Fruit fly (Drosophila melanogaster) whole organism, prepupa: ENCODE measurements around the gene loco.
A peak's percentile ranks its signal among the peaks of the same experiment; 100 is the strongest.

Source experiments
- CG10631 ChIP-seq: fragments of 200-800 bp; sonication (Bioruptor generic); optimal IDR thresholded peaks from 2 replicates; lab custom pipeline; 2016; ENCODE audit warnings: missing biosample characterization, missing genetic modification characterization
- CG10669 ChIP-seq: fragments of 200-800 bp; sonication (Bioruptor generic); optimal IDR thresholded peaks from 3 replicates; lab custom pipeline; 2018; ENCODE audit warnings: missing biosample characterization, mild to moderate bottlenecking, missing genetic modification characterization, moderate library complexity
- CG11294 ChIP-seq: fragments of 200-800 bp; sonication (Bioruptor generic); IDR thresholded peaks from 2 replicates; pipeline ENCODE4 v1.3.6; 2022; ENCODE audit warnings: missing biosample characterization, missing genetic modification characterization
- CG11902 ChIP-seq: fragments of 200-800 bp; sonication (Bioruptor generic); optimal IDR thresholded peaks from 3 replicates; lab custom pipeline; 2016; ENCODE audit warnings: missing biosample characterization, missing genetic modification characterization
- CG15336 ChIP-seq: fragments of 200-800 bp; sonication (Bioruptor generic); IDR thresholded peaks from 2 replicates; pipeline ENCODE4 v1.3.6; 2022; ENCODE audit warnings: missing biosample characterization, missing genetic modification characterization
- CG1621 ChIP-seq: fragments of 200-800 bp; sonication (Bioruptor generic); optimal IDR thresholded peaks from 3 replicates; lab custom pipeline; 2018; ENCODE audit warnings: missing biosample characterization, mild to moderate bottlenecking, missing genetic modification characterization
- CG3032 ChIP-seq: fragments of 200-800 bp; optimal IDR thresholded peaks from 2 replicates; lab custom pipeline; 2019; ENCODE audit warnings: missing biosample characterization, mild to moderate bottlenecking, missing genetic modification characterization, moderate library complexity
- CG31627 ChIP-seq: fragments of 200-800 bp; sonication (Bioruptor generic); optimal IDR thresholded peaks from 3 replicates; lab custom pipeline; 2016; ENCODE audit warnings: missing biosample characterization, missing genetic modification characterization
- CG32006 ChIP-seq: fragments of 200-800 bp; sonication (Bioruptor generic); optimal IDR thresholded peaks from 3 replicates; lab custom pipeline; 2017; ENCODE audit warnings: missing biosample characterization, mild to moderate bottlenecking, missing genetic modification characterization
- CG3919 ChIP-seq: fragments of 200-800 bp; sonication (Bioruptor generic); optimal IDR thresholded peaks from 3 replicates; lab custom pipeline; 2016; ENCODE audit warnings: missing biosample characterization, missing genetic modification characterization
- CG6163 ChIP-seq: fragments of 200-800 bp; sonication (Bioruptor generic); IDR thresholded peaks from 3 replicates; pipeline ENCODE4 v1.3.6; 2022; ENCODE audit warnings: missing biosample characterization, missing genetic modification characterization
- CG6276 ChIP-seq: fragments of 200-800 bp; sonication (Bioruptor generic); optimal IDR thresholded peaks from 2 replicates; lab custom pipeline; 2017; ENCODE audit warnings: missing biosample characterization, mild to moderate bottlenecking, missing genetic modification characterization
- CG6792 ChIP-seq: fragments of 200-800 bp; sonication (Bioruptor generic); optimal IDR thresholded peaks from 3 replicates; lab custom pipeline; 2016; ENCODE audit warnings: missing biosample characterization, missing genetic modification characterization
- CG6808 ChIP-seq: fragments of 200-800 bp; sonication (Bioruptor generic); optimal IDR thresholded peaks from 3 replicates; lab custom pipeline; 2017; ENCODE audit warnings: missing biosample characterization, missing genetic modification characterization, mild to moderate bottlenecking, moderate library complexity, missing genetic modification reagents
- CG7368 ChIP-seq: fragments of 200-800 bp; sonication (Bioruptor generic); optimal IDR thresholded peaks from 3 replicates; lab custom pipeline; 2016; ENCODE audit warnings: missing biosample characterization, missing genetic modification characterization
- CG8119 ChIP-seq: fragments of 200-800 bp; sonication (Bioruptor generic); IDR thresholded peaks from 3 replicates; pipeline ENCODE4 v1.3.6; 2022; ENCODE audit warnings: missing biosample characterization, missing genetic modification characterization
- CG9139 ChIP-seq: fragments of 200-800 bp; sonication (Bioruptor generic); optimal IDR thresholded peaks from 3 replicates; lab custom pipeline; 2017; ENCODE audit warnings: missing biosample characterization, mild to moderate bottlenecking, missing genetic modification characterization
- Eip75B ChIP-seq: fragments of 200-800 bp; sonication (Bioruptor generic); optimal IDR thresholded peaks from 3 replicates; lab custom pipeline; 2016; ENCODE audit warnings: missing biosample characterization, missing genetic modification characterization
- Eip78C ChIP-seq: fragments of 200-800 bp; sonication (Bioruptor generic); peaks from one replicate; lab custom pipeline; 2016; ENCODE audit warnings: missing biosample characterization, missing genetic modification characterization
- Eip93F ChIP-seq: fragments of 200-800 bp; sonication (Bioruptor generic); optimal IDR thresholded peaks from 2 replicates; lab custom pipeline; 2016; ENCODE audit warnings: missing biosample characterization, mild to moderate bottlenecking, missing genetic modification characterization
- Ets21C ChIP-seq: fragments of 200-800 bp; sonication (Bioruptor generic); optimal IDR thresholded peaks from 3 replicates; lab custom pipeline; 2016; ENCODE audit warnings: missing biosample characterization, missing genetic modification characterization
- Ets96B ChIP-seq: fragments of 200-800 bp; optimal IDR thresholded peaks from 2 replicates; lab custom pipeline; 2019; ENCODE audit warnings: missing biosample characterization, mild to moderate bottlenecking, missing genetic modification characterization, moderate library complexity
- Hr39 ChIP-seq: fragments of 200-800 bp; sonication (Bioruptor generic); optimal IDR thresholded peaks from 2 replicates; lab custom pipeline; 2016; ENCODE audit warnings: missing biosample characterization, missing genetic modification characterization
- Hr4 ChIP-seq: fragments of 200-800 bp; sonication (Bioruptor generic); optimal IDR thresholded peaks from 3 replicates; lab custom pipeline; 2016; ENCODE audit warnings: missing biosample characterization, missing genetic modification characterization
- Lpt ChIP-seq: fragments of 200-800 bp; sonication (Bioruptor generic); optimal IDR thresholded peaks from 3 replicates; lab custom pipeline; 2016; ENCODE audit warnings: missing biosample characterization, missing genetic modification characterization
- Met ChIP-seq: fragments of 200-800 bp; sonication (Bioruptor generic); optimal IDR thresholded peaks from 3 replicates; lab custom pipeline; 2016; ENCODE audit warnings: missing biosample characterization, missing genetic modification characterization
- OdsH ChIP-seq: fragments of 200-800 bp; sonication (Bioruptor generic); optimal IDR thresholded peaks from 3 replicates; lab custom pipeline; 2016; ENCODE audit warnings: missing biosample characterization, missing genetic modification characterization
- Smox ChIP-seq: fragments of 200-800 bp; sonication (Bioruptor generic); optimal IDR thresholded peaks from 3 replicates; lab custom pipeline; 2016; ENCODE audit warnings: missing biosample characterization, missing genetic modification characterization
- Sox15 ChIP-seq: fragments of 200-800 bp; sonication (Bioruptor generic); optimal IDR thresholded peaks from 3 replicates; lab custom pipeline; 2016; ENCODE audit warnings: missing biosample characterization, missing genetic modification characterization
- achi ChIP-seq: fragments of 200-800 bp; sonication (Bioruptor generic); optimal IDR thresholded peaks from 3 replicates; lab custom pipeline; 2016; ENCODE audit warnings: missing biosample characterization, missing genetic modification characterization
- acj6 ChIP-seq: fragments of 200-800 bp; sonication (Bioruptor generic); optimal IDR thresholded peaks from 3 replicates; lab custom pipeline; 2016; ENCODE audit warnings: missing biosample characterization, missing genetic modification characterization
- cyc ChIP-seq: fragments of 200-800 bp; sonication (Bioruptor generic); optimal IDR thresholded peaks from 3 replicates; lab custom pipeline; 2016; ENCODE audit warnings: missing biosample characterization, missing genetic modification characterization
- dac ChIP-seq: fragments of 200-800 bp; sonication (Bioruptor generic); optimal IDR thresholded peaks from 2 replicates; lab custom pipeline; 2017; ENCODE audit warnings: missing biosample characterization, mild to moderate bottlenecking, missing genetic modification characterization
- dsx ChIP-seq: fragments of 200-800 bp; optimal IDR thresholded peaks from 3 replicates; lab custom pipeline; 2019; ENCODE audit warnings: missing biosample characterization, mild to moderate bottlenecking, missing genetic modification characterization, moderate library complexity; ENCODE audit not compliant: poor library complexity, severe bottlenecking
- eg ChIP-seq: fragments of 200-800 bp; sonication (Bioruptor generic); IDR thresholded peaks from 3 replicates; pipeline ENCODE4 v1.3.6; 2022; ENCODE audit warnings: missing biosample characterization, missing genetic modification characterization
- esn ChIP-seq: fragments of 200-800 bp; sonication (Bioruptor generic); optimal IDR thresholded peaks from 2 replicates; lab custom pipeline; 2016; ENCODE audit warnings: missing biosample characterization, mild to moderate bottlenecking, missing genetic modification characterization, moderate library complexity
- fd85E ChIP-seq: fragments of 200-800 bp; sonication (Bioruptor generic); optimal IDR thresholded peaks from 3 replicates; lab custom pipeline; 2016; ENCODE audit warnings: missing biosample characterization, missing genetic modification characterization
- fkh ChIP-seq: fragments of 200-800 bp; sonication (Bioruptor generic); optimal IDR thresholded peaks from 3 replicates; lab custom pipeline; 2017; ENCODE audit warnings: missing biosample characterization, mild to moderate bottlenecking, missing genetic modification characterization, moderate library complexity
- lz ChIP-seq: fragments of 200-800 bp; sonication (Bioruptor generic); optimal IDR thresholded peaks from 3 replicates; lab custom pipeline; 2016; ENCODE audit warnings: missing biosample characterization, missing genetic modification characterization
- net ChIP-seq: fragments of 200-800 bp; sonication (Bioruptor generic); optimal IDR thresholded peaks from 3 replicates; lab custom pipeline; 2016; ENCODE audit warnings: missing biosample characterization, missing genetic modification characterization
- pdm3 ChIP-seq: fragments of 200-800 bp; sonication (Bioruptor generic); optimal IDR thresholded peaks from 3 replicates; lab custom pipeline; 2016; ENCODE audit warnings: missing biosample characterization, missing genetic modification characterization
- salr ChIP-seq, 2 experiments: fragments of 200-800 bp; sonication (Bioruptor generic); optimal IDR thresholded peaks; 3 replicates each; lab custom pipeline; 2016 to 2018; ENCODE audit warnings: missing biosample characterization in 2 of 2, missing genetic modification characterization in 2 of 2, mild to moderate bottlenecking in 1 of 2
- spab ChIP-seq: fragments of 200-800 bp; sonication (Bioruptor generic); optimal IDR thresholded peaks from 2 replicates; lab custom pipeline; 2017; ENCODE audit warnings: missing biosample characterization, mild to moderate bottlenecking, missing genetic modification characterization, missing genetic modification reagents
- ss ChIP-seq, 2 experiments: fragments of 200-800 bp; sonication (Bioruptor generic); optimal IDR thresholded peaks; 2 replicates in 1 of 2; 3 replicates in 1 of 2; lab custom pipeline; 2017 to 2018; ENCODE audit warnings: mild to moderate bottlenecking in 2 of 2, missing biosample characterization in 2 of 2, missing genetic modification characterization in 2 of 2, moderate library complexity in 1 of 2
- svp ChIP-seq: fragments of 200-800 bp; sonication (Bioruptor generic); peaks from one replicate; lab custom pipeline; 2016; ENCODE audit warnings: missing biosample characterization, missing genetic modification characterization
- vri ChIP-seq: fragments of 200-800 bp; sonication (Bioruptor generic); optimal IDR thresholded peaks from 3 replicates; lab custom pipeline; 2016; ENCODE audit warnings: missing biosample characterization, mild to moderate bottlenecking, missing genetic modification characterization

The loco gene

dm6 chr3R:22590668-22591275 is 48.4 kb downstream of the loco start (continued):
- TF ChIP-seq CG6792 (GFP tag; lab: Kevin White, UChicago) (peak; percentile 55), achi (GFP tag; lab: Kevin White, UChicago) (peak; percentile 64), Eip75B (GFP tag; lab: Kevin White, UChicago) (peak; percentile 62), Smox (GFP tag; lab: Kevin White, UChicago) (peak; percentile 23), CG1621 (tag; lab: Kevin White, UChicago) (no peak), Met (GFP tag; lab: Kevin White, UChicago) (peak; percentile 50), Eip93F (GFP tag; lab: Kevin White, UChicago) (no peak), lz (peak; percentile 64), CG11902 (GFP tag; lab: Kevin White, UChicago) (no peak), OdsH (GFP tag; lab: Kevin White, UChicago) (peak; percentile 66), Ets21C (GFP tag; lab: Kevin White, UChicago) (peak; percentile 10), Sox15 (GFP tag; lab: Kevin White, UChicago) (no peak), dac (GFP tag; lab: Kevin White, UChicago) (peak; percentile 68), CG7368 (GFP tag; lab: Kevin White, UChicago) (peak; percentile 7), esn (GFP tag; lab: Kevin White, UChicago) (peak; percentile 64), Lpt (GFP tag; lab: Kevin White, UChicago) (peak; percentile 65), acj6 (GFP tag; lab: Kevin White, UChicago) (peak; percentile 65), spab (peak; percentile 11), eg (GFP tag; lab: Robert Waterston, UW) (peak; percentile 64; the same call in 1 of the 3 replicates), fkh (GFP tag; lab: Kevin White, UChicago) (peak; percentile 76), CG3919 (GFP tag; lab: Kevin White, UChicago) (peak; percentile 55), dsx (GFP tag; lab: Kevin White, UChicago) (no peak), CG3032 (tag; lab: Kevin White, UChicago) (peak; percentile 21), CG32006 (GFP tag; lab: Kevin White, UChicago) (peak; percentile 92), CG10631 (peak; percentile 67), cyc (peak; percentile 4), svp (GFP tag; lab: Kevin White, UChicago) (peak; percentile 62), Hr4 (peak; percentile 85), Ets96B (tag; lab: Kevin White, UChicago) (peak; percentile 37), pdm3 (GFP tag; lab: Kevin White, UChicago) (peak; percentile 72), CG11294 (GFP tag; lab: Robert Waterston, UW) (no peak; the same call in 1 of the 2 replicates), CG31627 (GFP tag; lab: Kevin White, UChicago) (peak; percentile 44), CG6163 (GFP tag; lab: Robert Waterston, UW) (peak; percentile 39; the same call in 2 of the 3 replicates)

- TF ChIP-seq fd85E (GFP tag; lab: Kevin White, UChicago) (no peak), vri (peak; percentile 14), CG15336 (GFP tag; lab: Robert Waterston, UW) (peak; percentile 44; the same call in 1 of the 2 replicates), CG6276 (peak; percentile 47), CG3032 (tag; lab: Kevin White, UChicago) (peak; percentile 33), eg (GFP tag; lab: Robert Waterston, UW) (0 out of 3 replicates have a peak, but pooled peaks have one; percentile 12), Hr39 (no peak), CG10669 (peak; percentile 42), Eip78C (GFP tag; lab: Kevin White, UChicago) (peak; percentile 43), CG8119 (peak; percentile 28; the same call in 1 of the 3 replicates), spab (peak; percentile 35), CG3919 (GFP tag; lab: Kevin White, UChicago) (peak; percentile 39), net (peak; percentile 37), CG1621 (tag; lab: Kevin White, UChicago) (peak; percentile 23), salr (GFP tag; optimal IDR thresholded peaks at IDR 0.05; lab: Kevin White, UChicago) (peak in 1 of 2 experiments; percentile 10), CG6808 (GFP tag; lab: Kevin White, UChicago) (peak; percentile 67), ss (GFP tag; optimal IDR thresholded peaks at IDR 0.05; lab: Kevin White, UChicago) (peak; percentile 65 to 71), fkh (GFP tag; lab: Kevin White, UChicago) (peak; percentile 84), CG10631 (peak; percentile 17), cyc (no peak), CG6163 (GFP tag; lab: Robert Waterston, UW) (peak; percentile 76), CG9139 (GFP tag; lab: Kevin White, UChicago) (peak; percentile 53), CG32006 (GFP tag; lab: Kevin White, UChicago) (no peak), CG7368 (GFP tag; lab: Kevin White, UChicago) (no peak)
Observed at dm6 chr3R:22589311-22589710, 49.9 kb downstream of the loco start.
